Fruit fly (Drosophila melanogaster) whole organism, wandering third instar larva: ENCODE measurements around the gene RpL34b.

Source experiments
- Abd-B ChIP-seq: fragments of >200 bp; optimal IDR thresholded peaks from 2 replicates; lab custom pipeline; 2017; ENCODE audit warnings: missing biosample characterization, missing genetic modification characterization
- CG32264 ChIP-seq: fragments of 200-800 bp; sonication (Bioruptor generic); optimal IDR thresholded peaks from 2 replicates; lab custom pipeline; 2016; ENCODE audit warnings: missing biosample characterization, missing genetic modification characterization
- Dif ChIP-seq: fragments of 200-275, 200-300 bp; sonication (Bioruptor generic); optimal IDR thresholded peaks from 2 replicates; lab custom pipeline; 2018; ENCODE audit warnings: missing biosample characterization, missing genetic modification characterization; ENCODE audit not compliant: partially characterized antibody
- Hnf4 ChIP-seq: fragments of 200-800 bp; sonication (Bioruptor generic); optimal IDR thresholded peaks from 2 replicates; lab custom pipeline; 2016; ENCODE audit warnings: missing biosample characterization, mild to moderate bottlenecking, missing genetic modification characterization
- Hr78 ChIP-seq: fragments of >200 bp; optimal IDR thresholded peaks from 2 replicates; lab custom pipeline; 2017; ENCODE audit warnings: missing biosample characterization, missing genetic modification characterization
- Mio ChIP-seq: sonication (Bioruptor generic); optimal IDR thresholded peaks from 2 replicates; lab custom pipeline; 2016; ENCODE audit warnings: missing biosample characterization, missing genetic modification characterization
- N ChIP-seq: fragments of >200 bp; optimal IDR thresholded peaks from 2 replicates; lab custom pipeline; 2018; ENCODE audit warnings: missing biosample characterization, missing external identifiers, missing genetic modification characterization
- ey ChIP-seq: fragments of 200-800 bp; sonication (Bioruptor generic); optimal IDR thresholded peaks from 2 replicates; lab custom pipeline; 2016; ENCODE audit warnings: missing biosample characterization, missing genetic modification characterization
- fru ChIP-seq: fragments of 200-800 bp; sonication (Bioruptor generic); optimal IDR thresholded peaks from 3 replicates; lab custom pipeline; 2016; ENCODE audit warnings: missing biosample characterization, mild to moderate bottlenecking, missing genetic modification characterization
- lola ChIP-seq: fragments of >200 bp; optimal IDR thresholded peaks from 2 replicates; lab custom pipeline; 2017; ENCODE audit warnings: missing biosample characterization, missing genetic modification characterization
- psq ChIP-seq: fragments of 200-800 bp; sonication (Bioruptor generic); optimal IDR thresholded peaks from 3 replicates; lab custom pipeline; 2017; ENCODE audit warnings: missing biosample characterization, mild to moderate bottlenecking, missing genetic modification characterization, moderate library complexity
- sage ChIP-seq: fragments of 200-800 bp; sonication (Bioruptor generic); optimal IDR thresholded peaks from 2 replicates; lab custom pipeline; 2016; ENCODE audit warnings: missing biosample characterization, mild to moderate bottlenecking, missing genetic modification characterization
- usp ChIP-seq: fragments of >200 bp; optimal IDR thresholded peaks from 2 replicates; lab custom pipeline; 2017; ENCODE audit warnings: missing biosample characterization, missing genetic modification characterization
- woc ChIP-seq: sonication (Bioruptor generic); optimal IDR thresholded peaks from 2 replicates; lab custom pipeline; 2016; ENCODE audit warnings: missing biosample characterization, mild to moderate bottlenecking, missing genetic modification characterization

- no peak for TF ChIP-seq usp
- no peak for TF ChIP-seq lola (GFP tag; lab: Kevin White, UChicago)
- no peak for TF ChIP-seq sage (GFP tag; lab: Kevin White, UChicago)
- no peak for TF ChIP-seq CG32264 (GFP tag; lab: Kevin White, UChicago)
- no peak for TF ChIP-seq N (GFP tag; lab: Kevin White, UChicago)
- peak; percentile 40 for TF ChIP-seq ey
- no peak for TF ChIP-seq Abd-B
- TF ChIP-seq Hr78 (GFP tag; lab: Kevin White, UChicago), result no peak
- TF ChIP-seq woc, result no peak
- no peak for TF ChIP-seq Mio (GFP tag; lab: Kevin White, UChicago)
- no peak for TF ChIP-seq Dif (GFP tag; lab: Kevin White, UChicago)
- peak; percentile 47 for TF ChIP-seq fru (GFP tag; lab: Kevin White, UChicago)
- TF ChIP-seq Hnf4, result no peak
- TF ChIP-seq psq (GFP tag; lab: Kevin White, UChicago), result peak; percentile 3
These were observed 29.6 kb upstream of the RpL34b start for dm6 chr3R:9430344-9431253.
